Fruit fly (Drosophila melanogaster) whole organism, embryonic: ENCODE data around the gene CG13862.

ENCODE experiments used
- Antp ChIP-seq: fragments of 200-800 bp; sonication (Bioruptor generic); optimal IDR thresholded peaks from 3 replicates; lab custom pipeline; 2016; ENCODE audit warnings: missing biosample characterization, missing genetic modification characterization
- Asciz ChIP-seq: fragments of 200-800 bp; sonication (Bioruptor generic); optimal IDR thresholded peaks from 2 replicates; lab custom pipeline; 2017; ENCODE audit warnings: missing biosample characterization, mild to moderate bottlenecking, missing genetic modification characterization, missing genetic modification reagents
- C15 ChIP-seq: fragments of 200-800 bp; sonication (Bioruptor generic); IDR thresholded peaks from 3 replicates; pipeline ENCODE4 v1.3.6; 2022; ENCODE audit warnings: missing biosample characterization, missing genetic modification characterization
- CG10274 ChIP-seq: fragments of 200-800 bp; sonication (Bioruptor generic); optimal IDR thresholded peaks from 3 replicates; lab custom pipeline; 2017; ENCODE audit warnings: missing biosample characterization, mild to moderate bottlenecking, missing genetic modification characterization
- CG10543 ChIP-seq: fragments of 200-800 bp; sonication (Bioruptor generic); optimal IDR thresholded peaks from 3 replicates; lab custom pipeline; 2017; ENCODE audit warnings: missing biosample characterization, mild to moderate bottlenecking, missing genetic modification characterization, moderate library complexity
- CG12942 ChIP-seq: fragments of 200-800 bp; sonication (Bioruptor generic); optimal IDR thresholded peaks from 3 replicates; lab custom pipeline; 2016; ENCODE audit warnings: missing biosample characterization, missing genetic modification characterization
- CG13624 ChIP-seq: fragments of 200-800 bp; sonication (Bioruptor generic); optimal IDR thresholded peaks from 2 replicates; lab custom pipeline; 2016; ENCODE audit warnings: missing biosample characterization, missing genetic modification characterization
- CG14014 ChIP-seq: fragments of 200-800 bp; sonication (Bioruptor generic); IDR thresholded peaks from 2 replicates; pipeline ENCODE4 v1.3.6; 2022; ENCODE audit warnings: missing biosample characterization, missing genetic modification characterization
- CG14965 ChIP-seq: fragments of 200-800 bp; sonication (Bioruptor generic); optimal IDR thresholded peaks from 2 replicates; lab custom pipeline; 2016; ENCODE audit warnings: missing biosample characterization, missing genetic modification characterization, borderline replicate concordance
- CG15514 ChIP-seq: fragments of 200-800 bp; sonication (Bioruptor generic); optimal IDR thresholded peaks from 3 replicates; lab custom pipeline; 2017; ENCODE audit warnings: missing biosample characterization, missing genetic modification characterization, mild to moderate bottlenecking, moderate library complexity, missing genetic modification reagents
- CG16779 ChIP-seq: fragments of 200-800 bp; sonication (Bioruptor generic); IDR thresholded peaks from 2 replicates; pipeline ENCODE4 v1.3.6; 2022; ENCODE audit warnings: missing biosample characterization, missing genetic modification characterization
- CG1832 ChIP-seq: fragments of 200-800 bp; sonication (Bioruptor generic); optimal IDR thresholded peaks from 2 replicates; lab custom pipeline; 2017; ENCODE audit warnings: missing biosample characterization, mild to moderate bottlenecking, missing genetic modification characterization, inconsistent platforms
- CG2712 ChIP-seq: fragments of 200-800 bp; optimal IDR thresholded peaks from 3 replicates; lab custom pipeline; 2019; ENCODE audit warnings: missing biosample characterization, mild to moderate bottlenecking, missing genetic modification characterization, moderate library complexity
- CG3065 ChIP-seq: fragments of 200-800 bp; sonication (Bioruptor generic); optimal IDR thresholded peaks from 2 replicates; lab custom pipeline; 2016; ENCODE audit warnings: missing biosample characterization, missing genetic modification characterization
- CG31365 ChIP-seq: fragments of 200-800 bp; sonication (Bioruptor generic); optimal IDR thresholded peaks from 2 replicates; lab custom pipeline; 2018; ENCODE audit warnings: missing biosample characterization, mild to moderate bottlenecking, missing genetic modification characterization
- CG4282 ChIP-seq: fragments of 200-800 bp; sonication (Bioruptor generic); optimal IDR thresholded peaks from 2 replicates; lab custom pipeline; 2016; ENCODE audit warnings: missing biosample characterization, missing genetic modification characterization
- CG6254 ChIP-seq: fragments of 200-800 bp; sonication (Bioruptor generic); optimal IDR thresholded peaks from 3 replicates; lab custom pipeline; 2017; ENCODE audit warnings: mild to moderate bottlenecking, missing biosample characterization, missing genetic modification reagents, missing genetic modification characterization
- CG7271 ChIP-seq: fragments of 200-800 bp; sonication (Bioruptor generic); optimal IDR thresholded peaks from 2 replicates; lab custom pipeline; 2018; ENCODE audit warnings: missing biosample characterization, mild to moderate bottlenecking, missing genetic modification characterization, moderate library complexity
- CG7987 ChIP-seq: fragments of 200-800 bp; sonication (Bioruptor generic); optimal IDR thresholded peaks from 2 replicates; lab custom pipeline; 2018; ENCODE audit warnings: missing biosample characterization, mild to moderate bottlenecking, missing genetic modification characterization, moderate library complexity
- CG8478 ChIP-seq: fragments of >200 bp; optimal IDR thresholded peaks from 2 replicates; lab custom pipeline; 2018
- CG9609 ChIP-seq: fragments of 200-800 bp; sonication (Bioruptor generic); optimal IDR thresholded peaks from 3 replicates; lab custom pipeline; 2016; ENCODE audit warnings: missing biosample characterization, missing genetic modification characterization
- CG9797 ChIP-seq: fragments of 200-800 bp; sonication (Bioruptor generic); optimal IDR thresholded peaks from 3 replicates; lab custom pipeline; 2018; ENCODE audit warnings: missing biosample characterization, mild to moderate bottlenecking, missing genetic modification characterization
- CG9876 ChIP-seq: fragments of 200-800 bp; sonication (Bioruptor generic); optimal IDR thresholded peaks from 2 replicates; lab custom pipeline; 2016; ENCODE audit warnings: missing biosample characterization, missing genetic modification characterization
- Dll ChIP-seq: fragments of 200-800 bp; sonication (Bioruptor generic); IDR thresholded peaks from 4 replicates; pipeline ENCODE4 v1.3.6; 2022; ENCODE audit warnings: missing biosample characterization, missing genetic modification characterization; ENCODE audit not compliant: partially characterized antibody
- H2.0 ChIP-seq: fragments of 200-800 bp; sonication (Bioruptor generic); IDR thresholded peaks from 2 replicates; pipeline ENCODE4 v1.3.6; 2022; ENCODE audit warnings: missing biosample characterization, missing genetic modification characterization
- Hand ChIP-seq: fragments of 200-800 bp; sonication (Bioruptor generic); optimal IDR thresholded peaks from 2 replicates; lab custom pipeline; 2017; ENCODE audit warnings: mild to moderate bottlenecking, missing biosample characterization, missing genetic modification reagents, missing genetic modification characterization
- Hr51 ChIP-seq, 2 experiments: fragments of 200-800 bp; sonication (Bioruptor generic); optimal IDR thresholded peaks; 2 replicates in 1 of 2; 3 replicates in 1 of 2; lab custom pipeline; 2016 to 2018; ENCODE audit warnings: missing biosample characterization in 2 of 2, missing genetic modification characterization in 2 of 2, mild to moderate bottlenecking in 1 of 2, moderate library complexity in 1 of 2
- Mad ChIP-seq: fragments of 200-800 bp; sonication (Bioruptor generic); optimal IDR thresholded peaks from 2 replicates; lab custom pipeline; 2016; ENCODE audit warnings: missing biosample characterization, missing genetic modification characterization
- Nf-YC ChIP-seq: fragments of 200-800 bp; optimal IDR thresholded peaks from 3 replicates; lab custom pipeline; 2019; ENCODE audit warnings: missing biosample characterization, mild to moderate bottlenecking, missing genetic modification characterization, moderate library complexity
- Opbp ChIP-seq: fragments of 200-800 bp; sonication (Bioruptor generic); IDR thresholded peaks from 3 replicates; pipeline ENCODE4 v1.3.6; 2022; ENCODE audit warnings: missing biosample characterization, missing genetic modification characterization; ENCODE audit not compliant: partially characterized antibody
- Ravus ChIP-seq: fragments of 200-800 bp; sonication (Bioruptor generic); IDR thresholded peaks from 2 replicates; pipeline ENCODE4 v1.3.6; 2022; ENCODE audit warnings: missing biosample characterization, missing genetic modification characterization
- Sin3A ChIP-seq: fragments of >200 bp; optimal IDR thresholded peaks from 2 replicates; lab custom pipeline; 2018
- Ssrp ChIP-seq: fragments of 200-800 bp; sonication (Bioruptor generic); optimal IDR thresholded peaks from 2 replicates; lab custom pipeline; 2018; ENCODE audit warnings: missing biosample characterization, mild to moderate bottlenecking, missing genetic modification characterization, moderate library complexity
- TFAM ChIP-seq: fragments of 200-800 bp; sonication (Bioruptor generic); optimal IDR thresholded peaks from 2 replicates; lab custom pipeline; 2017; ENCODE audit warnings: missing biosample characterization, missing genetic modification characterization, inconsistent platforms
- Tbp ChIP-seq: fragments of >200 bp; optimal IDR thresholded peaks from 2 replicates; lab custom pipeline; 2018; ENCODE audit warnings: missing biosample characterization, missing genetic modification characterization
- Trl ChIP-seq, 3 experiments: fragments of >200 bp in 2 of 3; fragments of 200-800 bp in 1 of 3; sonication (Bioruptor generic) in 1 of 3; optimal IDR thresholded peaks; 2 replicates in 1 of 3; 3 replicates in 2 of 3; lab custom pipeline; 2016 to 2017; ENCODE audit warnings: missing biosample characterization in 1 of 3, missing genetic modification characterization in 1 of 3
- bbx ChIP-seq: fragments of 200-800 bp; sonication (Bioruptor generic); IDR thresholded peaks from 2 replicates; pipeline ENCODE4 v1.3.6; 2022; ENCODE audit warnings: missing biosample characterization, missing genetic modification characterization; ENCODE audit not compliant: partially characterized antibody
- cg ChIP-seq: fragments of 200-800 bp; sonication (Bioruptor generic); optimal IDR thresholded peaks from 3 replicates; lab custom pipeline; 2019; ENCODE audit warnings: missing biosample characterization, mild to moderate bottlenecking, missing genetic modification characterization, moderate library complexity
- chif ChIP-seq, 2 experiments: fragments of 200-800 bp; sonication (Bioruptor generic); optimal IDR thresholded peaks; 3 replicates each; lab custom pipeline; 2016; ENCODE audit warnings: missing biosample characterization in 2 of 2, missing genetic modification characterization in 2 of 2
- dan ChIP-seq: fragments of 200-800 bp; sonication (Bioruptor generic); IDR thresholded peaks from 2 replicates; pipeline ENCODE4 v1.3.6; 2022; ENCODE audit warnings: missing biosample characterization, missing genetic modification characterization
- fru ChIP-seq: fragments of >200 bp; optimal IDR thresholded peaks from 2 replicates; lab custom pipeline; 2017
- fu2 ChIP-seq: fragments of 200-800 bp; sonication (Bioruptor generic); optimal IDR thresholded peaks from 2 replicates; lab custom pipeline; 2016; ENCODE audit warnings: missing biosample characterization, missing genetic modification characterization
- gcm2 ChIP-seq: fragments of 200-800 bp; sonication (Bioruptor generic); optimal IDR thresholded peaks from 2 replicates; lab custom pipeline; 2016; ENCODE audit warnings: missing biosample characterization, missing genetic modification characterization
- gem ChIP-seq: fragments of 200-800 bp; sonication (Bioruptor generic); optimal IDR thresholded peaks from 2 replicates; lab custom pipeline; 2019; ENCODE audit warnings: missing biosample characterization, mild to moderate bottlenecking, missing genetic modification characterization, moderate library complexity
- grau ChIP-seq: fragments of 200-800 bp; optimal IDR thresholded peaks from 3 replicates; lab custom pipeline; 2019; ENCODE audit warnings: missing biosample characterization, mild to moderate bottlenecking, missing genetic modification characterization, moderate library complexity
- jing ChIP-seq: fragments of 200-800 bp; sonication (Bioruptor generic); optimal IDR thresholded peaks from 2 replicates; lab custom pipeline; 2018; ENCODE audit warnings: missing biosample characterization, mild to moderate bottlenecking, missing genetic modification characterization
- nom ChIP-seq: fragments of 200-800 bp; sonication (Bioruptor generic); optimal IDR thresholded peaks from 2 replicates; lab custom pipeline; 2017; ENCODE audit warnings: missing biosample characterization, missing genetic modification characterization, mild to moderate bottlenecking, moderate library complexity, missing genetic modification reagents
- pfk ChIP-seq: fragments of 200-800 bp; sonication (Bioruptor generic); optimal IDR thresholded peaks from 2 replicates; lab custom pipeline; 2018; ENCODE audit warnings: missing biosample characterization, mild to moderate bottlenecking, missing genetic modification characterization, moderate library complexity
- pita ChIP-seq: fragments of 200-800 bp; sonication (Bioruptor generic); optimal IDR thresholded peaks from 2 replicates; lab custom pipeline; 2017; ENCODE audit warnings: missing biosample characterization, mild to moderate bottlenecking, missing genetic modification characterization
- slbo ChIP-seq: fragments of 200-800 bp; sonication (Bioruptor generic); IDR thresholded peaks from 2 replicates; pipeline ENCODE4 v1.3.6; 2022; ENCODE audit warnings: missing biosample characterization, missing genetic modification characterization
- so ChIP-seq: fragments of 200-800 bp; sonication (Bioruptor generic); IDR thresholded peaks from 3 replicates; pipeline ENCODE4 v1.3.6; 2022; ENCODE audit warnings: missing biosample characterization, missing genetic modification characterization
- tin ChIP-seq: fragments of 200-800 bp; sonication (Bioruptor generic); optimal IDR thresholded peaks from 3 replicates; lab custom pipeline; 2016; ENCODE audit warnings: missing biosample characterization, missing genetic modification characterization

The CG13862 gene

DNA sequence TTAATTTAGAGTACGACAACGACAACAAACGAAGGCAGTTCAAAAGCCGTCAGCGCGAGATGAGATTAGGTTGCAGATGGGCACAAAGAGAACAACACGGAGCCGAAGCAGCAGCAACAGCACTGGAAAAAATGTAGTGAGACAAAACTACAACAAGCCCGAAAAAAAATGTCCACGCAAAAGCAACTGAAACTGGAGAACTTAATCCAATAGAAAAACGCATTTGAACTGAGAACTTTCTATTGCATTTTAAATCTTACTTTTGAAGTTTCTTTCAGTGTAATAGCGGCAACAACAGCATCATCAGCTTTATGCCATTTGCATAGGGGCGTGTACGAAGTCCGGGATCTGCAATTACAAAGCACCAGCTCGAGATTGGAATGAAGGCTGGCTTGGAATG lies 7.7 kb downstream of the CG13862 start (continued):
- TF ChIP-seq Hand (GFP tag; lab: Kevin White, UChicago) (no peak), gem (tag; lab: Kevin White, UChicago) (peak; percentile 41), CG14014 (no peak), CG16779 (no peak), Asciz (GFP tag; lab: Kevin White, UChicago) (no peak), Trl (optimal IDR thresholded peaks at IDR 0.05; lab: Kevin White, UChicago) (no peak), Trl (GFP tag; optimal IDR thresholded peaks at IDR 0.05; lab: Kevin White, UChicago) (no peak), tin (peak; percentile 1), C15 (GFP tag; lab: Robert Waterston, UW) (no peak), CG1832 (GFP tag; lab: Kevin White, UChicago) (no peak), Hr51 (GFP tag; optimal IDR thresholded peaks at IDR 0.05; lab: Kevin White, UChicago) (no peak), CG10543 (GFP tag; lab: Kevin White, UChicago) (no peak), CG6254 (no peak), Sin3A (lab: Kevin White, UChicago) (no peak), chif (GFP tag; optimal IDR thresholded peaks at IDR 0.05; lab: Kevin White, UChicago) (peak in 1 of 2 experiments; percentile 1), Opbp (GFP tag; lab: Robert Waterston, UW) (no peak), Dll (GFP tag; lab: Robert Waterston, UW) (no peak), bbx (GFP tag; lab: Robert Waterston, UW) (no peak), CG10274 (no peak), H2.0 (GFP tag; lab: Robert Waterston, UW) (no peak), slbo (GFP tag; lab: Robert Waterston, UW) (peak; percentile 19; the same call in 1 of the 2 replicates), Tbp (no peak), fu2 (GFP tag; lab: Kevin White, UChicago) (no peak), pita (GFP tag; lab: Kevin White, UChicago) (no peak), CG3065 (GFP tag; lab: Kevin White, UChicago) (no peak), CG7987 (GFP tag; lab: Kevin White, UChicago) (no peak), CG7271 (tag; lab: Kevin White, UChicago) (no peak), CG9876 (GFP tag; lab: Kevin White, UChicago) (no peak), Mad (GFP tag; lab: Kevin White, UChicago) (no peak), cg (no peak), gcm2 (GFP tag; lab: Kevin White, UChicago) (no peak), Ssrp (tag; lab: Kevin White, UChicago) (no peak), CG9797 (GFP tag; lab: Kevin White, UChicago) (no peak), CG31365 (tag; lab: Kevin White, UChicago) (no peak), so (no peak), CG14965 (GFP tag; lab: Kevin White, UChicago) (no peak), CG13624 (GFP tag; lab: Kevin White, UChicago) (no peak), fru (lab: Kevin White, UChicago) (no peak), grau (tag; lab: Kevin White, UChicago) (no peak), nom (GFP tag; lab: Kevin White, UChicago) (peak; percentile 33), Antp (peak; percentile 20), CG4282 (GFP tag; lab: Kevin White, UChicago) (no peak), jing (no peak), CG15514 (GFP tag; lab: Kevin White, UChicago) (peak; percentile 1), Ravus (GFP tag; lab: Robert Waterston, UW) (no peak), Nf-YC (tag; lab: Kevin White, UChicago) (no peak), CG2712 (no peak), CG8478 (lab: Kevin White, UChicago) (no peak), pfk (GFP tag; lab: Kevin White, UChicago) (no peak), TFAM (GFP tag; lab: Kevin White, UChicago) (no peak), dan (no peak), CG9609 (GFP tag; lab: Kevin White, UChicago) (no peak), CG12942 (GFP tag; lab: Kevin White, UChicago) (no peak)
